Fruit fly (Drosophila melanogaster) Kc167 (cell line): ENCODE results near the gene GCC185.

Source experiments
- Myc ChIP-seq: fragments of >200 bp; optimal IDR thresholded peaks from 2 replicates; lab custom pipeline; 2017; ENCODE audit warnings: missing external identifiers
- Sin3A ChIP-seq: fragments of >200 bp; optimal IDR thresholded peaks from 2 replicates; lab custom pipeline; 2018; ENCODE audit warnings: missing external identifiers
- h ChIP-seq: fragments of >200 bp; optimal IDR thresholded peaks from 3 replicates; lab custom pipeline; 2018; ENCODE audit warnings: missing external identifiers
- insv ChIP-seq: fragments of >200 bp; optimal IDR thresholded peaks from 3 replicates; lab custom pipeline; 2018; ENCODE audit warnings: missing external identifiers
- psq ChIP-seq: fragments of >200 bp; optimal IDR thresholded peaks from 2 replicates; lab custom pipeline; 2017; ENCODE audit warnings: missing external identifiers
- ttk ChIP-seq: sonication (Bioruptor generic); optimal IDR thresholded peaks from 2 replicates; lab custom pipeline; 2017; ENCODE audit warnings: missing external identifiers

GCC185 gene

dm6 chr3R:11978278-11978677 is 32.3 kb upstream of the GCC185 start:
- TF ChIP-seq Myc (lab: Kevin White, UChicago) (no peak), h (lab: Kevin White, UChicago) (no peak), Sin3A (lab: Kevin White, UChicago) (no peak), ttk (lab: Kevin White, UChicago) (no peak), psq (lab: Kevin White, UChicago) (no peak), insv (lab: Kevin White, UChicago) (no peak)

- TF ChIP-seq psq (lab: Kevin White, UChicago) (no peak), Sin3A (lab: Kevin White, UChicago) (no peak), ttk (lab: Kevin White, UChicago) (no peak), Myc (lab: Kevin White, UChicago) (no peak), h (lab: Kevin White, UChicago) (no peak), insv (lab: Kevin White, UChicago) (no peak)
Observed at dm6 chr3R:11979879-11980571, 30.5 kb upstream of the GCC185 start, which contains the start of gene CG18547. TSS of gene CG18547 (minus strand) at chr3R:11980390.

dm6 chr3R:11981962-11982361 is 28.6 kb upstream of the GCC185 start, which contains the start of gene CG12224:
TSS of gene CG12224 (minus strand) at chr3R:11982062.
- no peak for TF ChIP-seq psq (lab: Kevin White, UChicago)
- TF ChIP-seq Sin3A (lab: Kevin White, UChicago): no peak
- TF ChIP-seq h (lab: Kevin White, UChicago): no peak
- TF ChIP-seq Myc (lab: Kevin White, UChicago): no peak
- TF ChIP-seq insv (lab: Kevin White, UChicago): no peak
- TF ChIP-seq ttk (lab: Kevin White, UChicago): no peak

- TF ChIP-seq h (lab: Kevin White, UChicago): no peak
- no peak for TF ChIP-seq Sin3A (lab: Kevin White, UChicago)
- TF ChIP-seq Myc (lab: Kevin White, UChicago): no peak
Observed at dm6 chr3R:11982547-11982946, 28.0 kb upstream of the GCC185 start.

- TF ChIP-seq Sin3A (lab: Kevin White, UChicago) (no peak), Myc (lab: Kevin White, UChicago) (no peak), psq (lab: Kevin White, UChicago) (no peak), ttk (lab: Kevin White, UChicago) (no peak), insv (lab: Kevin White, UChicago) (no peak), h (lab: Kevin White, UChicago) (no peak)
Observed at dm6 chr3R:11984441-11984840, 26.1 kb upstream of the GCC185 start, which contains the start of gene CG3397. TSS of gene CG3397 (minus strand) at chr3R:11984541.

dm6 chr3R:11984862-11985261 is 25.7 kb upstream of the GCC185 start:
- TF ChIP-seq ttk (lab: Kevin White, UChicago) (no peak), Sin3A (lab: Kevin White, UChicago) (no peak), psq (lab: Kevin White, UChicago) (no peak), insv (lab: Kevin White, UChicago) (no peak), Myc (lab: Kevin White, UChicago) (no peak), h (lab: Kevin White, UChicago) (no peak)

dm6 chr3R:11989206-11989605 is 21.4 kb upstream of the GCC185 start:
- TF ChIP-seq h (lab: Kevin White, UChicago) (no peak), Sin3A (lab: Kevin White, UChicago) (no peak), Myc (lab: Kevin White, UChicago) (no peak), insv (lab: Kevin White, UChicago) (no peak), psq (lab: Kevin White, UChicago) (no peak), ttk (lab: Kevin White, UChicago) (no peak)

- TF ChIP-seq psq (lab: Kevin White, UChicago) (no peak), h (lab: Kevin White, UChicago) (no peak)
Observed at dm6 chr3R:11989996-11990395, 20.6 kb upstream of the GCC185 start.

dm6 chr3R:11991538-11992164 is 18.9 kb upstream of the GCC185 start:
- TF ChIP-seq insv (lab: Kevin White, UChicago): no peak
- TF ChIP-seq Sin3A (lab: Kevin White, UChicago): no peak
- TF ChIP-seq Myc (lab: Kevin White, UChicago): no peak
- TF ChIP-seq psq (lab: Kevin White, UChicago): no peak
- no peak for TF ChIP-seq ttk (lab: Kevin White, UChicago)
- no peak for TF ChIP-seq h (lab: Kevin White, UChicago)

dm6 chr3R:11992934-11993670 is 17.5 kb upstream of the GCC185 start, which contains the start of gene mfas:
TSS of gene mfas (minus strand) at chr3R:11993315.
- TF ChIP-seq insv (lab: Kevin White, UChicago) (no peak), Myc (lab: Kevin White, UChicago) (no peak)

- TF ChIP-seq Sin3A (lab: Kevin White, UChicago): no peak
- TF ChIP-seq ttk (lab: Kevin White, UChicago): no peak
- no peak for TF ChIP-seq insv (lab: Kevin White, UChicago)
- TF ChIP-seq h (lab: Kevin White, UChicago): no peak
- TF ChIP-seq Myc (lab: Kevin White, UChicago): no peak
- no peak for TF ChIP-seq psq (lab: Kevin White, UChicago)
Observed at dm6 chr3R:11998130-11998529, 12.4 kb upstream of the GCC185 start.
